Worm (Caenorhabditis elegans): ENCODE measurements around the gene rhr-2.

rhr-2 gene

ce11 chrV:11770053-11770517 lies 40.1 kb upstream of the rhr-2 start, which contains the start of gene F55A11.4:
TSS of gene F55A11.4 (plus strand) at chrV:11770467.
- TF ChIP-seq fax-1 (tag; optimal IDR thresholded peaks at IDR 0.05) (no peak), ceh-14 (tag; optimal IDR thresholded peaks at IDR 0.05) (no peak), Y22D7AL.16 (tag; optimal IDR thresholded peaks at IDR 0.05) (no peak), ahr-1 (tag; optimal IDR thresholded peaks at IDR 0.05) (no peak), hlh-6 (tag; optimal IDR thresholded peaks at IDR 0.05) (no peak), C08G9.2 (tag; optimal IDR thresholded peaks at IDR 0.05) (peak; percentile 29), tbx-2 (tag; optimal IDR thresholded peaks at IDR 0.05) (peak; percentile 8), odd-2 (tag; optimal IDR thresholded peaks at IDR 0.05) (no peak), ceh-19 (GFP tag; optimal IDR thresholded peaks at IDR 0.05) (no peak), tbx-7 (tag; optimal IDR thresholded peaks at IDR 0.05) (no peak), ceh-22 (tag; optimal IDR thresholded peaks at IDR 0.05) (no peak), hlh-15 (tag; optimal IDR thresholded peaks at IDR 0.05) (no peak), sdc-2 (tag; optimal IDR thresholded peaks at IDR 0.05) (no peak), nhr-232 (tag; optimal IDR thresholded peaks at IDR 0.05) (no peak), pros-1 (tag; optimal IDR thresholded peaks at IDR 0.05) (no peak), K09A11.1 (tag; optimal IDR thresholded peaks at IDR 0.05; ENCODE audit: insufficient read depth) (no peak)

- TF ChIP-seq hlh-8 (tag; optimal IDR thresholded peaks at IDR 0.05) (no peak), pha-2 (tag; optimal IDR thresholded peaks at IDR 0.05) (no peak), ceh-6 (GFP tag; optimal IDR thresholded peaks at IDR 0.05) (no peak), ttx-3 (tag; optimal IDR thresholded peaks at IDR 0.05) (no peak), ceh-45 (GFP tag; IDR thresholded peaks at IDR 0.05) (no peak), fax-1 (tag; optimal IDR thresholded peaks at IDR 0.05) (no peak), dmd-4 (tag; optimal IDR thresholded peaks at IDR 0.05; ENCODE audit: borderline replicate concordance) (no peak), nhr-232 (tag; optimal IDR thresholded peaks at IDR 0.05) (no peak), K09A11.1 (tag; optimal IDR thresholded peaks at IDR 0.05; ENCODE audit: insufficient read depth) (no peak), ceh-2 (tag; optimal IDR thresholded peaks at IDR 0.05) (no peak), hlh-13 (GFP tag; optimal IDR thresholded peaks at IDR 0.05) (no peak), nhr-11 (tag; optimal IDR thresholded peaks at IDR 0.05) (no peak), pha-4 (tag; optimal IDR thresholded peaks at IDR 0.05) (no peak)
Measured at ce11 chrV:11769646-11770045, 39.7 kb upstream of the rhr-2 start.

DNA sequence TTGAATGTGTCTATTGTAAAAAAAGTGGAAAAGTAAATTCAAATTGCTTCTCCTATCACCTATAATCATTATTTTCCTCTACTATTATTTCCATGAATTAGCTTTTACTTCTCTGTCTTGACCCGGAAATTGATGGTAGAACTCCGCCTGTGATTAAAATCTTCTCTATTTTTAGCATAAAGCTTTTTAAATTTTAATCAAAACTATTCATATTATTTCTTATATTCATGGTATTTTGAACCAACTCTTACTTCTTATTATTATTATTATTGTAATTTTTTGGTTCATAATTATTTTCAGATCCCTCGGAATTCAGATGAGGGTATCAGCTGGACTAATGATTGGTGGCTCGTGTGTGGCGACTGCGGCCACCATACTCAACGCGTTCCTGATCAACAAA lies 37.1 kb upstream of the rhr-2 start, which contains the start of gene sel-11:
Gene sel-11, plus strand, starts transcription at position 301 of the 400 bp plus-strand sequence.
- TF ChIP-seq K09A11.1 (tag; optimal IDR thresholded peaks at IDR 0.05; ENCODE audit: insufficient read depth) = no peak
- no peak for TF ChIP-seq dve-1 (tag; optimal IDR thresholded peaks at IDR 0.05)
- no peak for TF ChIP-seq T23F11.4 (GFP tag; optimal IDR thresholded peaks at IDR 0.05)
- TF ChIP-seq C38D4.7 (GFP tag; optimal IDR thresholded peaks at IDR 0.05) = no peak
- TF ChIP-seq fkh-10 (GFP tag; optimal IDR thresholded peaks at IDR 0.05) = no peak
- no peak for TF ChIP-seq ref-2 (tag; optimal IDR thresholded peaks at IDR 0.05)
- TF ChIP-seq nhr-232 (tag; optimal IDR thresholded peaks at IDR 0.05) = no peak
- TF ChIP-seq hlh-13 (GFP tag; optimal IDR thresholded peaks at IDR 0.05) = no peak
- TF ChIP-seq ahr-1 (tag; optimal IDR thresholded peaks at IDR 0.05) = no peak
- no peak for TF ChIP-seq hlh-30 (tag; optimal IDR thresholded peaks at IDR 0.05; ENCODE audit: insufficient read depth)
- TF ChIP-seq sox-4 (tag; optimal IDR thresholded peaks at IDR 0.05) = no peak
- TF ChIP-seq pat-9 (tag; optimal IDR thresholded peaks at IDR 0.05) = no peak

ce11 chrV:11764373-11764954 lies 34.5 kb upstream of the rhr-2 start, which contains the start of the genes F55A11.1 and syx-5:
TSS of gene F55A11.1 (minus strand) at chrV:11764385.
TSS of gene syx-5 (plus strand) at chrV:11764904.
- TF ChIP-seq ceh-31 (tag; optimal IDR thresholded peaks at IDR 0.05) = peak; percentile 43
- TF ChIP-seq pha-4 (tag; optimal IDR thresholded peaks at IDR 0.05) = no peak
- no peak for TF ChIP-seq fkh-10 (GFP tag; optimal IDR thresholded peaks at IDR 0.05)
- peak; percentile 44 for TF ChIP-seq ceh-34 (tag; optimal IDR thresholded peaks at IDR 0.05)
- peak; percentile 74 for TF ChIP-seq ceh-30 (tag; optimal IDR thresholded peaks at IDR 0.05)
- TF ChIP-seq unc-42 (tag; optimal IDR thresholded peaks at IDR 0.05) = peak; percentile 70
- no peak for TF ChIP-seq ceh-24 (tag; optimal IDR thresholded peaks at IDR 0.05)
- peak; percentile 41 for TF ChIP-seq ceh-48 (tag; optimal IDR thresholded peaks at IDR 0.05)
- TF ChIP-seq ceh-19 (GFP tag; optimal IDR thresholded peaks at IDR 0.05) = no peak
- TF ChIP-seq pros-1 (tag; optimal IDR thresholded peaks at IDR 0.05) = no peak
- TF ChIP-seq elt-4 (tag; optimal IDR thresholded peaks at IDR 0.05) = no peak
- TF ChIP-seq pax-1 (tag; optimal IDR thresholded peaks at IDR 0.05) = peak; percentile 35
- no peak for TF ChIP-seq che-1 (tag; optimal IDR thresholded peaks at IDR 0.05)
- no peak for TF ChIP-seq ceh-22 (tag; optimal IDR thresholded peaks at IDR 0.05)
- peak; percentile 22 for TF ChIP-seq ceh-18 (tag; optimal IDR thresholded peaks at IDR 0.05)
- TF ChIP-seq Y22D7AL.16 (tag; optimal IDR thresholded peaks at IDR 0.05) = no peak
- no peak for TF ChIP-seq F13H6.1 (tag; optimal IDR thresholded peaks at IDR 0.05)
- no peak for TF ChIP-seq ceh-2 (tag; optimal IDR thresholded peaks at IDR 0.05)
- peak; percentile 81 for TF ChIP-seq nfya-1 (tag; optimal IDR thresholded peaks at IDR 0.05)
